Fruit fly (Drosophila melanogaster): ENCODE results near the gene Rbp4.

DNA sequence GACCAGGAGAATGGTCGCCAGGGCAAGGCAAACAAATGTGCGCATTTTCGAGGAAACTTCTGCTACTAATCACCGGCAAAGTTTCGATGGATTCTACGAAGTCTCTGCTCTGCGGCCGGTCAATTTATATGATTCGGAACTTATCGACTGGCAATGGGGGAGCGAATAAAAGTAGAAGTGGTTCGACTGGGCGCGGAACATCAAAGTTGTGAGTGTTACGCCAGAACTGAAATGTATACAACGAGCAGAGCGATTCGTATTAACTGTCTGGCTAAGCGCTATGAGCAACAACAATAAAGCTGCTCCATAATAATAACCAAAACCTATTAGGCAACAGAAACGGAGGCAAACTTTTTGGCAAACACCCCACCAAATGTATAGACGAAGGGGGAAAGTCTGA is 43.9 kb downstream of the Rbp4 start, which contains the start of gene CG9757:
- TF ChIP-seq pan (optimal IDR thresholded peaks at IDR 0.05): no peak
- no peak for TF ChIP-seq CG8478 (optimal IDR thresholded peaks at IDR 0.05)
- no peak for TF ChIP-seq usp (GFP tag; optimal IDR thresholded peaks at IDR 0.05)
- no peak for TF ChIP-seq Dll (optimal IDR thresholded peaks at IDR 0.05)
- no peak for TF ChIP-seq psq (optimal IDR thresholded peaks at IDR 0.05)
- no peak for TF ChIP-seq EcR (GFP tag; optimal IDR thresholded peaks at IDR 0.05)
